Worm (Caenorhabditis elegans): Measurements from ENCODE around the gene T26C11.9.

- TF ChIP-seq lin-13 (GFP tag; optimal IDR thresholded peaks at IDR 0.05), result no peak
- no peak for TF ChIP-seq nhr-6 (tag; optimal IDR thresholded peaks at IDR 0.05)
- no peak for TF ChIP-seq elt-1 (tag; optimal IDR thresholded peaks at IDR 0.05)
- TF ChIP-seq nhr-12 (tag; optimal IDR thresholded peaks at IDR 0.05), result no peak
- TF ChIP-seq ceh-82 (tag; optimal IDR thresholded peaks at IDR 0.05), result no peak
- no peak for TF ChIP-seq nhr-129 (tag; optimal IDR thresholded peaks at IDR 0.05)
- TF ChIP-seq zag-1 (tag; optimal IDR thresholded peaks at IDR 0.05), result no peak
- TF ChIP-seq fos-1 (tag; optimal IDR thresholded peaks at IDR 0.05), result no peak
- TF ChIP-seq nhr-237 (tag; optimal IDR thresholded peaks at IDR 0.05), result no peak
- TF ChIP-seq blmp-1 (tag; optimal IDR thresholded peaks at IDR 0.05; ENCODE audit: insufficient read depth), result no peak
- no peak for TF ChIP-seq ztf-11 (tag; optimal IDR thresholded peaks at IDR 0.05)
- TF ChIP-seq aly-2 (tag; optimal IDR thresholded peaks at IDR 0.05), result no peak
- no peak for TF ChIP-seq nhr-21 (tag; optimal IDR thresholded peaks at IDR 0.05)
These were observed 4.1 kb upstream of the T26C11.9 start for ce11 chrX:1857777-1858176.
